Fruit fly (Drosophila melanogaster) whole organism, wandering third instar larva: ENCODE results near the gene IKKbeta.
A peak's percentile ranks its signal among the peaks of the same experiment; 100 is the strongest.

Experiments
- CG32264 ChIP-seq: fragments of 200-800 bp; sonication (Bioruptor generic); optimal IDR thresholded peaks from 2 replicates; lab custom pipeline; 2016; ENCODE audit warnings: missing biosample characterization, missing genetic modification characterization
- CrebA ChIP-seq: fragments of 200-800 bp; sonication (Bioruptor generic); optimal IDR thresholded peaks from 2 replicates; lab custom pipeline; 2016; ENCODE audit warnings: missing biosample characterization, mild to moderate bottlenecking, missing genetic modification characterization, borderline replicate concordance
- Dfd ChIP-seq: fragments of >200 bp; optimal IDR thresholded peaks from 2 replicates; lab custom pipeline; 2017; ENCODE audit warnings: missing biosample characterization, missing genetic modification characterization
- GATAd ChIP-seq: sonication (Bioruptor generic); optimal IDR thresholded peaks from 2 replicates; lab custom pipeline; 2016; ENCODE audit warnings: missing biosample characterization, missing genetic modification characterization
- HLH106 ChIP-seq: fragments of 200-800 bp; optimal IDR thresholded peaks from 3 replicates; lab custom pipeline; 2019; ENCODE audit warnings: missing biosample characterization, mild to moderate bottlenecking, missing genetic modification characterization, moderate library complexity
- Hnf4 ChIP-seq: fragments of 200-800 bp; sonication (Bioruptor generic); optimal IDR thresholded peaks from 2 replicates; lab custom pipeline; 2016; ENCODE audit warnings: missing biosample characterization, mild to moderate bottlenecking, missing genetic modification characterization
- Hr83 ChIP-seq: fragments of 200-300 bp; sonication (Bioruptor generic); optimal IDR thresholded peaks from 2 replicates; lab custom pipeline; 2016; ENCODE audit warnings: missing biosample characterization, mild to moderate bottlenecking, missing genetic modification characterization, moderate library complexity; ENCODE audit not compliant: poor library complexity, severe bottlenecking
- Jra ChIP-seq: sonication (Bioruptor generic); optimal IDR thresholded peaks from 2 replicates; lab custom pipeline; 2016; ENCODE audit warnings: missing biosample characterization, missing genetic modification characterization
- Mio ChIP-seq: sonication (Bioruptor generic); optimal IDR thresholded peaks from 2 replicates; lab custom pipeline; 2016; ENCODE audit warnings: missing biosample characterization, missing genetic modification characterization
- N ChIP-seq: fragments of >200 bp; optimal IDR thresholded peaks from 2 replicates; lab custom pipeline; 2018; ENCODE audit warnings: missing biosample characterization, missing external identifiers, missing genetic modification characterization
- OdsH ChIP-seq: fragments of 200-800 bp; sonication (Bioruptor generic); optimal IDR thresholded peaks from 2 replicates; lab custom pipeline; 2016; ENCODE audit warnings: missing biosample characterization, mild to moderate bottlenecking, missing genetic modification characterization
- Rel ChIP-seq, 2 experiments: fragments of 200-800 bp; sonication (Bioruptor generic) in 1 of 2; optimal IDR thresholded peaks; 2 replicates in 1 of 2; 3 replicates in 1 of 2; lab custom pipeline; 2016 to 2019; ENCODE audit warnings: mild to moderate bottlenecking in 2 of 2, missing biosample characterization in 2 of 2, missing genetic modification characterization in 2 of 2, moderate library complexity in 1 of 2
- Sp1 ChIP-seq: fragments of 200-800 bp; sonication (Bioruptor generic); optimal IDR thresholded peaks from 3 replicates; lab custom pipeline; 2019; ENCODE audit warnings: missing biosample characterization, mild to moderate bottlenecking, missing genetic modification characterization, moderate library complexity
- br ChIP-seq: fragments of 200-800 bp; sonication (Bioruptor generic); optimal IDR thresholded peaks from 2 replicates; lab custom pipeline; 2016; ENCODE audit warnings: missing biosample characterization, missing genetic modification characterization
- brk ChIP-seq: fragments of 200-800 bp; sonication (Bioruptor generic); optimal IDR thresholded peaks from 2 replicates; lab custom pipeline; 2016; ENCODE audit warnings: missing biosample characterization, mild to moderate bottlenecking, missing genetic modification characterization
- dl ChIP-seq, 2 experiments: fragments of 175-275, 200-275 bp in 1 of 2; fragments of 200-275 bp in 1 of 2; sonication (Bioruptor generic); optimal IDR thresholded peaks; lab custom pipeline; 2018; ENCODE audit warnings: mild to moderate bottlenecking in 2 of 2, missing biosample characterization in 2 of 2, missing genetic modification characterization in 2 of 2, moderate library complexity in 2 of 2; ENCODE audit not compliant: partially characterized antibody in 2 of 2, insufficient read depth in 1 of 2
- dmrt93B ChIP-seq: fragments of 200-800 bp; sonication (Bioruptor generic); optimal IDR thresholded peaks from 2 replicates; lab custom pipeline; 2018; ENCODE audit warnings: missing biosample characterization, mild to moderate bottlenecking, missing genetic modification characterization
- dsf ChIP-seq: sonication (Bioruptor generic); optimal IDR thresholded peaks from 2 replicates; lab custom pipeline; 2016; ENCODE audit warnings: missing biosample characterization, missing genetic modification characterization, borderline replicate concordance
- ey ChIP-seq: fragments of 200-800 bp; sonication (Bioruptor generic); optimal IDR thresholded peaks from 2 replicates; lab custom pipeline; 2016; ENCODE audit warnings: missing biosample characterization, missing genetic modification characterization
- foxo ChIP-seq, 2 experiments: fragments of 200-800 bp; sonication (Bioruptor generic); optimal IDR thresholded peaks; 2 replicates in 1 of 2; 3 replicates in 1 of 2; lab custom pipeline; 2016 to 2017; ENCODE audit warnings: missing biosample characterization in 2 of 2, missing genetic modification characterization in 2 of 2
- fru ChIP-seq: fragments of 200-800 bp; sonication (Bioruptor generic); optimal IDR thresholded peaks from 3 replicates; lab custom pipeline; 2016; ENCODE audit warnings: missing biosample characterization, mild to moderate bottlenecking, missing genetic modification characterization
- h ChIP-seq: fragments of 200-800 bp; sonication (Bioruptor generic); optimal IDR thresholded peaks from 3 replicates; lab custom pipeline; 2016; ENCODE audit warnings: missing biosample characterization, mild to moderate bottlenecking, missing genetic modification characterization
- jim ChIP-seq: fragments of 175-275, 200-325 bp; sonication (Bioruptor generic); optimal IDR thresholded peaks from 2 replicates; lab custom pipeline; 2016; ENCODE audit warnings: missing biosample characterization, mild to moderate bottlenecking, missing genetic modification characterization
- lola ChIP-seq: fragments of >200 bp; optimal IDR thresholded peaks from 2 replicates; lab custom pipeline; 2017; ENCODE audit warnings: missing biosample characterization, missing genetic modification characterization
- psq ChIP-seq: fragments of 200-800 bp; sonication (Bioruptor generic); optimal IDR thresholded peaks from 3 replicates; lab custom pipeline; 2017; ENCODE audit warnings: missing biosample characterization, mild to moderate bottlenecking, missing genetic modification characterization, moderate library complexity
- rgr ChIP-seq: fragments of 200-800 bp; sonication (Bioruptor generic); optimal IDR thresholded peaks from 3 replicates; lab custom pipeline; 2016; ENCODE audit warnings: missing biosample characterization, mild to moderate bottlenecking, missing genetic modification characterization
- sv ChIP-seq: fragments of 200-800 bp; sonication (Bioruptor generic); optimal IDR thresholded peaks from 3 replicates; lab custom pipeline; 2016; ENCODE audit warnings: missing biosample characterization, missing genetic modification characterization
- tai ChIP-seq: sonication (Bioruptor generic); optimal IDR thresholded peaks from 2 replicates; lab custom pipeline; 2016; ENCODE audit warnings: missing biosample characterization, missing genetic modification characterization
- usp ChIP-seq: fragments of >200 bp; optimal IDR thresholded peaks from 2 replicates; lab custom pipeline; 2017; ENCODE audit warnings: missing biosample characterization, missing genetic modification characterization
- woc ChIP-seq: sonication (Bioruptor generic); optimal IDR thresholded peaks from 2 replicates; lab custom pipeline; 2016; ENCODE audit warnings: missing biosample characterization, mild to moderate bottlenecking, missing genetic modification characterization

Gene IKKbeta

dm6 chr3R:16008300-16008699 lies 40.9 kb downstream of the IKKbeta start:
- TF ChIP-seq brk (GFP tag; lab: Kevin White, UChicago) (no peak), Rel (GFP tag; optimal IDR thresholded peaks at IDR 0.05; lab: Kevin White, UChicago) (no peak), Rel (tag; optimal IDR thresholded peaks at IDR 0.05; lab: Kevin White, UChicago) (peak; percentile 56), jim (no peak), Hr83 (no peak), Dfd (GFP tag; lab: Kevin White, UChicago) (no peak), sv (GFP tag; lab: Kevin White, UChicago) (no peak)

dm6 chr3R:16006806-16007556 lies 42.2 kb downstream of the IKKbeta start:
- TF ChIP-seq dl (GFP tag; optimal IDR thresholded peaks at IDR 0.05; lab: Kevin White, UChicago; ENCODE audit: insufficient read depth in 1 of 2, partially characterized antibody in 2 of 2) (no peak), Rel (GFP tag; optimal IDR thresholded peaks at IDR 0.05; lab: Kevin White, UChicago) (no peak), Rel (tag; optimal IDR thresholded peaks at IDR 0.05; lab: Kevin White, UChicago) (peak; percentile 37), usp (GFP tag; lab: Kevin White, UChicago) (no peak), rgr (GFP tag; lab: Kevin White, UChicago) (peak; percentile 18)

dm6 chr3R:16005943-16006342 lies 43.3 kb downstream of the IKKbeta start:
- TF ChIP-seq GATAd (GFP tag; lab: Kevin White, UChicago) (no peak), CrebA (GFP tag; lab: Kevin White, UChicago) (no peak), dmrt93B (GFP tag; lab: Kevin White, UChicago) (no peak), tai (no peak)
- TF ChIP-seq, all 38 proteins: peak for 0

- TF ChIP-seq dsf (GFP tag; lab: Kevin White, UChicago) (no peak), woc (GFP tag; lab: Kevin White, UChicago) (no peak), jim (no peak), psq (GFP tag; lab: Kevin White, UChicago) (no peak), brk (GFP tag; lab: Kevin White, UChicago) (peak; percentile 35), Hnf4 (no peak), Dfd (GFP tag; lab: Kevin White, UChicago) (no peak), N (GFP tag; lab: Kevin White, UChicago) (no peak), CG32264 (GFP tag; lab: Kevin White, UChicago) (no peak), OdsH (GFP tag; lab: Kevin White, UChicago) (no peak), rgr (GFP tag; lab: Kevin White, UChicago) (peak; percentile 13), Hr83 (no peak), br (peak; percentile 23), Sp1 (GFP tag; lab: Kevin White, UChicago) (no peak), HLH106 (peak; percentile 6), dl (GFP tag; optimal IDR thresholded peaks at IDR 0.05; lab: Kevin White, UChicago; ENCODE audit: insufficient read depth in 1 of 2, partially characterized antibody in 2 of 2) (no peak), Mio (no peak), h (GFP tag; lab: Kevin White, UChicago) (peak; percentile 85), foxo (GFP tag; optimal IDR thresholded peaks at IDR 0.05; lab: Kevin White, UChicago) (peak in 1 of 2 experiments; percentile 1), lola (GFP tag; lab: Kevin White, UChicago) (no peak), usp (GFP tag; lab: Kevin White, UChicago) (no peak), tai (no peak), Rel (GFP tag; optimal IDR thresholded peaks at IDR 0.05; lab: Kevin White, UChicago) (no peak), Rel (tag; optimal IDR thresholded peaks at IDR 0.05; lab: Kevin White, UChicago) (peak; percentile 97), ey (GFP tag; lab: Kevin White, UChicago) (no peak), fru (peak; percentile 54), Jra (GFP tag; lab: Kevin White, UChicago) (no peak), CrebA (GFP tag; lab: Kevin White, UChicago) (no peak)
- TF ChIP-seq, all 38 proteins: peak for 8
Measured at dm6 chr3R:16004691-16005474, 44.3 kb downstream of the IKKbeta start.
